Worm (Caenorhabditis elegans): ENCODE data around the gene srj-37.

DNA sequence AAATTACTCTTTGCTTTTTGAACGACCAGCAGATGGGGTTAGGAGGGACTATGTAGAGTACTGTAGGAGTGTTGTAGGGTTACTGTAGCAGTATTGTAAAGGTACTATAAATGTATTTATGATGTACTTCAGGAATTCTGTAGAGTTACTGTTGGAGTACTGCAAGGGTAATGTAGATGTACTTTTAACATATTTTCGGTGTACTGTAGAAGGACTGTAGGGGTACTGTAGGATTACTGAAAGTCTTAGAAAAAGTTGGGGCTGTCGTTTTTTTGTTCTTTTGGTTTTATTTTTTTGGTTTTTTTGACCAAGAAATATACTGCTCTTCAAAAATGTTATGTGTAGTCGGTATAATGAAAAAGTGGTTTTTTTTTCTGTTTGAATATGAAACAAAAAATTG, 39.8 kb upstream of the srj-37 start:
- no peak for TF ChIP-seq flt-1 (GFP tag; IDR thresholded peaks at IDR 0.05)
- TF ChIP-seq cog-1 (tag; optimal IDR thresholded peaks at IDR 0.05), result no peak

Data from whole organism, midembryonic.